Worm (Caenorhabditis elegans) whole organism, L1 larva: ENCODE measurements around the gene pinn-1.

ENCODE experiments used
- Y116A8C.19 ChIP-seq: sonication (generic microtip); optimal IDR thresholded peaks from 2 replicates; lab custom pipeline; 2016; ENCODE audit warnings: missing compliant biosample characterization, missing genetic modification characterization, borderline replicate concordance
- aly-2 ChIP-seq: fragments of 150-350 bp; optimal IDR thresholded peaks from 2 replicates; lab custom pipeline; 2014; ENCODE audit warnings: missing biosample characterization, missing genetic modification characterization
- ama-1 ChIP-seq: fragments of 150-350 bp; optimal IDR thresholded peaks from 2 replicates; lab custom pipeline; 2014
- dpl-1 ChIP-seq, 3 experiments: fragments of 150-350 bp in 2 of 3; sonication (generic microtip) in 1 of 3; optimal IDR thresholded peaks; 2 replicates each; lab custom pipeline; 2014 to 2017; ENCODE audit warnings: missing biosample characterization in 3 of 3, missing genetic modification characterization in 3 of 3, missing genetic modification reagents in 3 of 3
- elt-3 ChIP-seq, 6 experiments: fragments of 150-350 bp in 1 of 6; sonication (generic microtip); optimal IDR thresholded peaks; 2 replicates each; lab custom pipeline; 2017 to 2018; ENCODE audit warnings: missing biosample characterization in 6 of 6, missing genetic modification characterization in 6 of 6, inconsistent platforms in 1 of 6

- TF ChIP-seq Y116A8C.19 (no peak), elt-3 (tag; optimal IDR thresholded peaks at IDR 0.05; lab: Kevin White, UChicago) (no peak), aly-2 (no peak), ama-1 (no peak), dpl-1 (GFP tag; optimal IDR thresholded peaks at IDR 0.05; lab: Kevin White, UChicago) (no peak)
Observed at ce11 chrII:2929846-2930245, 41.0 kb upstream of the pinn-1 start.
